Worm (Caenorhabditis elegans) whole organism, L4 larva: ENCODE measurements around the gene K12H6.6.

Source experiments
- T20F7.1 ChIP-seq: fragments of 200-800 bp; sonication (Bioruptor generic); optimal IDR thresholded peaks from 2 replicates; lab custom pipeline; 2018; ENCODE audit warnings: mild to moderate bottlenecking, missing genetic modification characterization, missing compliant biosample characterization
- T26A8.4 ChIP-seq: fragments of 200-800 bp; sonication (Bioruptor generic); IDR thresholded peaks from 2 replicates; pipeline ENCODE4 v1.3.6; 2022; ENCODE audit warnings: missing genetic modification characterization, missing compliant biosample characterization
- ZK337.2 ChIP-seq: fragments of 200-800 bp; sonication (Bioruptor generic); IDR thresholded peaks from 2 replicates; pipeline ENCODE4 v1.3.6; 2022; ENCODE audit warnings: missing genetic modification reagents, missing genetic modification characterization, missing compliant biosample characterization
- ZK546.5 ChIP-seq, 2 experiments: sonication (generic microtip); optimal IDR thresholded peaks; 2 replicates each; lab custom pipeline; 2017; ENCODE audit warnings: missing biosample characterization in 2 of 2, missing genetic modification characterization in 2 of 2
- aha-1 ChIP-seq: fragments of 150-350 bp; peaks from one replicate; lab custom pipeline; 2014; ENCODE audit warnings: missing biosample characterization, missing genetic modification characterization
- ama-1 ChIP-seq: fragments of 150-350 bp; optimal IDR thresholded peaks from 2 replicates; lab custom pipeline; 2014; ENCODE audit warnings: inconsistent platforms, mixed read lengths
- ceh-20 ChIP-seq: fragments of 200-800 bp; sonication (Bioruptor generic); IDR thresholded peaks from 2 replicates; pipeline ENCODE4 v1.3.6; 2022; ENCODE audit warnings: missing genetic modification reagents, missing genetic modification characterization, missing compliant biosample characterization
- ceh-44 ChIP-seq: fragments of 200-800 bp; sonication (Bioruptor generic); IDR thresholded peaks from 2 replicates; pipeline ENCODE4 v1.3.6; 2022; ENCODE audit warnings: missing genetic modification reagents, missing genetic modification characterization, missing compliant biosample characterization
- ceh-62 ChIP-seq: sonication (generic microtip); optimal IDR thresholded peaks from 2 replicates; lab custom pipeline; 2017; ENCODE audit warnings: missing biosample characterization, missing genetic modification characterization
- daf-12 ChIP-seq: fragments of 150-350 bp; optimal IDR thresholded peaks from 2 replicates; lab custom pipeline; 2014; ENCODE audit warnings: missing biosample characterization, missing genetic modification reagents, missing genetic modification characterization
- daf-16 ChIP-seq, 3 experiments: sonication (generic microtip); optimal IDR thresholded peaks; 2 replicates each; lab custom pipeline; 2016 to 2017; ENCODE audit warnings: missing genetic modification characterization in 3 of 3, missing genetic modification reagents in 3 of 3, mild to moderate bottlenecking in 2 of 3, missing compliant biosample characterization in 2 of 3, missing biosample characterization in 1 of 3, moderate library complexity in 1 of 3
- dmd-6 ChIP-seq: fragments of 200-800 bp; sonication (Bioruptor generic); IDR thresholded peaks from 2 replicates; pipeline ENCODE4 v1.3.6; 2022; ENCODE audit warnings: missing genetic modification reagents, missing genetic modification characterization, missing compliant biosample characterization
- dmd-9 ChIP-seq: fragments of 200-800 bp; sonication (Bioruptor generic); IDR thresholded peaks from 2 replicates; pipeline ENCODE4 v1.3.6; 2022; ENCODE audit warnings: missing genetic modification reagents, missing genetic modification characterization, missing compliant biosample characterization
- duxl-1 ChIP-seq: sonication (generic microtip); optimal IDR thresholded peaks from 2 replicates; lab custom pipeline; 2016; ENCODE audit warnings: mild to moderate bottlenecking, missing genetic modification characterization, moderate library complexity, missing compliant biosample characterization; ENCODE audit not compliant: poor library complexity
- dve-1 ChIP-seq: sonication (generic microtip); optimal IDR thresholded peaks from 2 replicates; lab custom pipeline; 2017; ENCODE audit warnings: antibody characterized with exemption, mild to moderate bottlenecking, missing genetic modification characterization, missing compliant biosample characterization; ENCODE audit not compliant: insufficient read depth
- egl-43 ChIP-seq: fragments of 200-800 bp; sonication (Bioruptor generic); IDR thresholded peaks from 2 replicates; pipeline ENCODE4 v1.3.6; 2022; ENCODE audit warnings: missing genetic modification reagents, missing genetic modification characterization, missing compliant biosample characterization
- fos-1 ChIP-seq: fragments of 150-350 bp; optimal IDR thresholded peaks from 2 replicates; lab custom pipeline; 2014; ENCODE audit warnings: missing biosample characterization, missing genetic modification characterization
- hif-1 ChIP-seq, 2 experiments: sonication (generic microtip); optimal IDR thresholded peaks; 2 replicates each; lab custom pipeline; 2016 to 2017; ENCODE audit warnings: missing compliant biosample characterization in 2 of 2, missing genetic modification characterization in 2 of 2, missing genetic modification reagents in 2 of 2, missing genotype in 2 of 2, mild to moderate bottlenecking in 1 of 2
- hlh-11 ChIP-seq: fragments of 200-800 bp; sonication (Bioruptor generic); optimal IDR thresholded peaks from 2 replicates; lab custom pipeline; 2018; ENCODE audit warnings: mild to moderate bottlenecking, missing genetic modification characterization, missing compliant biosample characterization
- hmg-1.1 ChIP-seq: fragments of 200-800 bp; sonication (Bioruptor generic); IDR thresholded peaks from 2 replicates; pipeline ENCODE4 v1.3.6; 2022; ENCODE audit warnings: missing genetic modification reagents, missing genetic modification characterization, missing compliant biosample characterization
- jun-1 ChIP-seq: fragments of 150-350 bp; optimal IDR thresholded peaks from 2 replicates; lab custom pipeline; 2014; ENCODE audit warnings: missing biosample characterization, missing genetic modification reagents, missing genetic modification characterization
- lin-13 ChIP-seq: fragments of 150-350 bp; optimal IDR thresholded peaks from 2 replicates; lab custom pipeline; 2014; ENCODE audit warnings: missing biosample characterization, missing genetic modification reagents, missing genetic modification characterization
- lir-3 ChIP-seq: sonication (generic microtip); optimal IDR thresholded peaks from 2 replicates; lab custom pipeline; 2016; ENCODE audit warnings: mild to moderate bottlenecking, missing genetic modification characterization, missing compliant biosample characterization
- mdl-1 ChIP-seq, 2 experiments: fragments of 150-350 bp in 1 of 2; sonication (generic microtip) in 1 of 2; optimal IDR thresholded peaks; 2 replicates each; lab custom pipeline; 2014 to 2017; ENCODE audit warnings: missing biosample characterization in 2 of 2, missing genetic modification characterization in 2 of 2
- mep-1 ChIP-seq: fragments of 150-350 bp; sonication (generic microtip); optimal IDR thresholded peaks from 3 replicates; lab custom pipeline; 2014; ENCODE audit warnings: missing biosample characterization, missing genetic modification characterization
- mxl-3 ChIP-seq: fragments of 200-800 bp; sonication (Bioruptor generic); optimal IDR thresholded peaks from 2 replicates; lab custom pipeline; 2018; ENCODE audit warnings: mild to moderate bottlenecking, missing genetic modification characterization, missing compliant biosample characterization
- nhr-102 ChIP-seq: sonication (generic microtip); optimal IDR thresholded peaks from 2 replicates; lab custom pipeline; 2016; ENCODE audit warnings: mild to moderate bottlenecking, missing genetic modification characterization, moderate library complexity, missing compliant biosample characterization
- nhr-28 ChIP-seq: fragments of 150-350 bp; optimal IDR thresholded peaks from 2 replicates; lab custom pipeline; 2014; ENCODE audit warnings: missing biosample characterization, missing genetic modification characterization
- nhr-6 ChIP-seq: fragments of 150-350 bp; optimal IDR thresholded peaks from 2 replicates; lab custom pipeline; 2014; ENCODE audit warnings: missing biosample characterization, missing genetic modification characterization
- nhr-76 ChIP-seq: fragments of 150-350 bp; optimal IDR thresholded peaks from 2 replicates; lab custom pipeline; 2014; ENCODE audit warnings: missing biosample characterization, missing genetic modification characterization
- nhr-77 ChIP-seq: fragments of 150-350 bp; optimal IDR thresholded peaks from 2 replicates; lab custom pipeline; 2014; ENCODE audit warnings: missing biosample characterization, missing genetic modification characterization
- pha-4 ChIP-seq, 2 experiments: fragments of 150-350 bp in 1 of 2; fragments of 200-800 bp in 1 of 2; sonication (Bioruptor generic) in 1 of 2; IDR thresholded peaks in 1 of 2; optimal IDR thresholded peaks in 1 of 2; 2 replicates each; pipeline versions ENCODE4 v1.3.6 to Lab custom; 2014 to 2022; ENCODE audit warnings: missing genetic modification characterization in 2 of 2, missing genetic modification reagents in 2 of 2, missing biosample characterization in 1 of 2, missing compliant biosample characterization in 1 of 2
- php-3 ChIP-seq: fragments of 200-800 bp; sonication (Bioruptor generic); IDR thresholded peaks from 2 replicates; pipeline ENCODE4 v1.3.6; 2022; ENCODE audit warnings: missing genetic modification reagents, missing genetic modification characterization, missing compliant biosample characterization
- pqm-1 ChIP-seq: sonication (generic microtip); optimal IDR thresholded peaks from 2 replicates; lab custom pipeline; 2017; ENCODE audit warnings: missing biosample characterization, missing genetic modification characterization
- rbr-2 ChIP-seq: sonication (generic microtip); optimal IDR thresholded peaks from 2 replicates; lab custom pipeline; 2016; ENCODE audit warnings: missing genotype, missing genetic modification characterization, missing compliant biosample characterization
- set-16 ChIP-seq: fragments of 200-800 bp; sonication (Bioruptor generic); IDR thresholded peaks from 2 replicates; pipeline ENCODE4 v1.3.6; 2022; ENCODE audit warnings: missing genetic modification reagents, missing genetic modification characterization, missing compliant biosample characterization
- snpc-4 ChIP-seq: fragments of 150-350 bp; optimal IDR thresholded peaks from 2 replicates; lab custom pipeline; 2014; ENCODE audit warnings: missing biosample characterization, missing genetic modification characterization
- unc-39 ChIP-seq: sonication (generic microtip); optimal IDR thresholded peaks from 2 replicates; lab custom pipeline; 2017; ENCODE audit warnings: missing biosample characterization, missing genetic modification characterization
- unc-62 ChIP-seq, 3 experiments: fragments of 150-350 bp in 1 of 3; sonication (generic microtip); optimal IDR thresholded peaks in 2 of 3; peaks in 1 of 3; 1 replicate in 1 of 3; 2 replicates in 2 of 3; lab custom pipeline; 2014 to 2017; ENCODE audit warnings: missing biosample characterization in 3 of 3, missing genetic modification characterization in 3 of 3, missing genetic modification reagents in 3 of 3, missing genotype in 1 of 3
- zfp-2 ChIP-seq: sonication (generic microtip); optimal IDR thresholded peaks from 2 replicates; lab custom pipeline; 2016; ENCODE audit warnings: mild to moderate bottlenecking, missing genetic modification characterization, missing compliant biosample characterization
- zfp-3 ChIP-seq: fragments of 200-800 bp; sonication (Bioruptor generic); conservative IDR thresholded peaks from 2 replicates; pipeline ENCODE4 v1.3.6; 2022; ENCODE audit warnings: missing genetic modification reagents, missing genetic modification characterization, missing compliant biosample characterization
- zip-2 ChIP-seq: fragments of 150-350 bp; optimal IDR thresholded peaks from 2 replicates; lab custom pipeline; 2014; ENCODE audit warnings: missing biosample characterization, missing genetic modification characterization
- ztf-11 ChIP-seq: fragments of 150-350 bp; optimal IDR thresholded peaks from 2 replicates; lab custom pipeline; 2014; ENCODE audit warnings: missing biosample characterization, missing genetic modification characterization
- ztf-7 ChIP-seq: fragments of 150-350 bp; optimal IDR thresholded peaks from 2 replicates; lab custom pipeline; 2014; ENCODE audit warnings: missing biosample characterization, missing genetic modification characterization

The K12H6.6 gene

ce11 chrII:2802804-2803586 is 28.0 kb downstream of the K12H6.6 start (continued):
- peak in 1 of 2 experiments; percentile 70 for TF ChIP-seq unc-62 (GFP tag; optimal IDR thresholded peaks at IDR 0.05 in 1 of 2; lab: Kevin White, UChicago)
- no peak for TF ChIP-seq unc-62 (tag; optimal IDR thresholded peaks at IDR 0.05; lab: Kevin White, UChicago)
- TF ChIP-seq fos-1 = no peak
- peak; percentile 63 for TF ChIP-seq nhr-28
- peak; percentile 68 for TF ChIP-seq dmd-6 (GFP tag; lab: Robert Waterston, UW)
- TF ChIP-seq hif-1 (tag; optimal IDR thresholded peaks at IDR 0.05; lab: Kevin White, UChicago) = no peak
- no peak for TF ChIP-seq duxl-1
- TF ChIP-seq zip-2 (tag; lab: Kevin White, UChicago) = no peak
- no peak for TF ChIP-seq dmd-9 (GFP tag; lab: Robert Waterston, UW)
- TF ChIP-seq lir-3 (tag; lab: Kevin White, UChicago) = no peak
- no peak for TF ChIP-seq daf-12 (tag; lab: Kevin White, UChicago)
- no peak for TF ChIP-seq snpc-4 (tag; lab: Kevin White, UChicago)
- no peak for TF ChIP-seq nhr-6 (tag; lab: Kevin White, UChicago)
- TF ChIP-seq hmg-1.1 = no peak

ce11 chrII:2801764-2802163 is 29.3 kb downstream of the K12H6.6 start:
- TF ChIP-seq ztf-7 (no peak), ceh-44 (no peak), set-16 (GFP tag; lab: Robert Waterston, UW) (peak; percentile 54), ceh-62 (tag; lab: Kevin White, UChicago) (no peak), pqm-1 (tag; lab: Kevin White, UChicago) (no peak), unc-39 (tag; lab: Kevin White, UChicago) (no peak), daf-12 (tag; lab: Kevin White, UChicago) (no peak), snpc-4 (tag; lab: Kevin White, UChicago) (no peak), dmd-9 (GFP tag; lab: Robert Waterston, UW) (no peak), ztf-11 (tag; lab: Kevin White, UChicago) (no peak), unc-62 (GFP tag; optimal IDR thresholded peaks at IDR 0.05 in 1 of 2; lab: Kevin White, UChicago) (peak in 1 of 2 experiments; percentile 55), unc-62 (tag; optimal IDR thresholded peaks at IDR 0.05; lab: Kevin White, UChicago) (no peak), zfp-2 (tag; lab: Kevin White, UChicago) (no peak), T20F7.1 (GFP tag; lab: Kevin White, UChicago) (no peak), ceh-20 (GFP tag; lab: Robert Waterston, UW) (no peak), hlh-11 (tag; lab: Kevin White, UChicago) (no peak), T26A8.4 (GFP tag; lab: Robert Waterston, UW) (no peak), ZK546.5 (tag; optimal IDR thresholded peaks at IDR 0.05; lab: Kevin White, UChicago) (no peak), mdl-1 (tag; optimal IDR thresholded peaks at IDR 0.05; lab: Kevin White, UChicago) (no peak)
- TF ChIP-seq, all 104 proteins: peak for 2

ce11 chrII:2800550-2801233 is 30.3 kb downstream of the K12H6.6 start, which contains the start of gene nhr-119:
TSS of gene nhr-119 (minus strand) at chrII:2800600.
- TF ChIP-seq pqm-1 (tag; lab: Kevin White, UChicago) = peak; percentile 56
- peak; percentile 64 for TF ChIP-seq aha-1 (tag; lab: Kevin White, UChicago)
- peak; percentile 85 for TF ChIP-seq nhr-102 (tag; lab: Kevin White, UChicago)
- peak; percentile 96 for TF ChIP-seq dve-1 (tag; lab: Kevin White, UChicago)
- peak; percentile 45 for TF ChIP-seq nhr-77 (tag; lab: Kevin White, UChicago)
- peak; percentile 70 for TF ChIP-seq ceh-20 (GFP tag; lab: Robert Waterston, UW)
- no peak for TF ChIP-seq ztf-11 (tag; lab: Kevin White, UChicago)
- no peak for TF ChIP-seq zfp-3 (GFP tag; lab: Robert Waterston, UW)
- TF ChIP-seq zip-2 (tag; lab: Kevin White, UChicago) = no peak
- peak; percentile 22 for TF ChIP-seq jun-1 (tag; lab: Kevin White, UChicago)
- TF ChIP-seq ceh-62 (tag; lab: Kevin White, UChicago) = no peak
- TF ChIP-seq mep-1 (tag; lab: Kevin White, UChicago) = peak; percentile 59
- TF ChIP-seq rbr-2 = peak; percentile 12
- peak; percentile 6 for TF ChIP-seq lin-13 (GFP tag; lab: Kevin White, UChicago)
- no peak for TF ChIP-seq egl-43 (GFP tag; lab: Robert Waterston, UW)
- peak in 1 of 2 experiments; percentile 15 for TF ChIP-seq daf-16 (GFP tag; optimal IDR thresholded peaks at IDR 0.05; lab: Kevin White, UChicago)
- peak; percentile 37 for TF ChIP-seq daf-16 (tag; optimal IDR thresholded peaks at IDR 0.05; lab: Kevin White, UChicago)
- TF ChIP-seq ZK337.2 (GFP tag; lab: Robert Waterston, UW) = no peak
- TF ChIP-seq mxl-3 (GFP tag; lab: Kevin White, UChicago) = peak; percentile 89
- TF ChIP-seq ama-1 = no peak
- TF ChIP-seq php-3 (GFP tag; lab: Robert Waterston, UW) = peak; percentile 66
- TF ChIP-seq nhr-76 (tag; lab: Kevin White, UChicago) = no peak
- TF ChIP-seq pha-4 (GFP tag; IDR thresholded peaks at IDR 0.05; lab: Robert Waterston, UW) = peak; percentile 65
- no peak for TF ChIP-seq pha-4 (tag; optimal IDR thresholded peaks at IDR 0.05; lab: Kevin White, UChicago)
